Worm (Caenorhabditis elegans) whole organism, L2 larva: ENCODE results near the gene Y50D4A.4.
A peak's percentile ranks its signal among the peaks of the same experiment; 100 is the strongest.

ENCODE experiments used
- C34F6.9 ChIP-seq: fragments of 150-350 bp; optimal IDR thresholded peaks from 2 replicates; lab custom pipeline; 2014; ENCODE audit warnings: missing biosample characterization, missing genetic modification characterization
- F13H6.1 ChIP-seq: sonication (generic microtip); optimal IDR thresholded peaks from 2 replicates; lab custom pipeline; 2016; ENCODE audit warnings: missing genetic modification characterization, missing compliant biosample characterization
- R02D3.7 ChIP-seq: fragments of 150-350 bp; optimal IDR thresholded peaks from 2 replicates; lab custom pipeline; 2014; ENCODE audit warnings: missing biosample characterization, missing genetic modification characterization
- Y55F3AM.14 ChIP-seq: fragments of 200-800 bp; sonication (Bioruptor generic); optimal IDR thresholded peaks from 2 replicates; lab custom pipeline; 2018; ENCODE audit warnings: mild to moderate bottlenecking, missing genetic modification characterization, missing compliant biosample characterization
- ZK546.5 ChIP-seq: sonication (generic microtip); optimal IDR thresholded peaks from 2 replicates; lab custom pipeline; 2017; ENCODE audit warnings: missing biosample characterization, missing genetic modification characterization
- alr-1 ChIP-seq: fragments of 150-350 bp; optimal IDR thresholded peaks from 2 replicates; lab custom pipeline; 2014; ENCODE audit warnings: missing biosample characterization, missing genetic modification characterization
- ama-1 ChIP-seq: fragments of 150-350 bp; optimal IDR thresholded peaks from 2 replicates; lab custom pipeline; 2018; ENCODE audit warnings: inconsistent platforms
- blmp-1 ChIP-seq: sonication (generic microtip); optimal IDR thresholded peaks from 2 replicates; lab custom pipeline; 2017; ENCODE audit warnings: missing genetic modification characterization, mild to moderate bottlenecking, missing compliant biosample characterization, antibody characterized with exemption, moderate library complexity; ENCODE audit not compliant: insufficient read depth
- ceh-16 ChIP-seq: fragments of 150-350 bp; optimal IDR thresholded peaks from 2 replicates; lab custom pipeline; 2014; ENCODE audit warnings: missing biosample characterization, missing genetic modification characterization
- ceh-82 ChIP-seq: fragments of 150-350 bp; optimal IDR thresholded peaks from 2 replicates; lab custom pipeline; 2014; ENCODE audit warnings: missing biosample characterization, missing genetic modification characterization
- crh-2 ChIP-seq: sonication (generic microtip); optimal IDR thresholded peaks from 2 replicates; lab custom pipeline; 2017; ENCODE audit warnings: missing biosample characterization, missing genetic modification characterization
- dmd-4 ChIP-seq: sonication (generic microtip); optimal IDR thresholded peaks from 2 replicates; lab custom pipeline; 2017; ENCODE audit warnings: missing biosample characterization, missing genetic modification characterization
- egl-27 ChIP-seq: sonication (generic microtip); optimal IDR thresholded peaks from 3 replicates; lab custom pipeline; 2017; ENCODE audit warnings: missing biosample characterization, missing genetic modification reagents, missing genetic modification characterization
- elt-3 ChIP-seq: sonication (generic microtip); optimal IDR thresholded peaks from 2 replicates; lab custom pipeline; 2017; ENCODE audit warnings: missing biosample characterization, missing genetic modification characterization
- fos-1 ChIP-seq: fragments of 150-350 bp; optimal IDR thresholded peaks from 2 replicates; lab custom pipeline; 2014; ENCODE audit warnings: missing biosample characterization, missing genetic modification characterization
- gmeb-1 ChIP-seq: fragments of 150-350 bp; optimal IDR thresholded peaks from 2 replicates; lab custom pipeline; 2014; ENCODE audit warnings: missing biosample characterization, missing genetic modification characterization
- lin-11 ChIP-seq: fragments of 150-350 bp; sonication (generic microtip); optimal IDR thresholded peaks from 2 replicates; lab custom pipeline; 2014; ENCODE audit warnings: missing biosample characterization, missing genetic modification characterization, inconsistent platforms, mixed read lengths
- lin-13 ChIP-seq: fragments of 150-350 bp; optimal IDR thresholded peaks from 2 replicates; lab custom pipeline; 2014; ENCODE audit warnings: missing biosample characterization, missing genetic modification reagents, missing genetic modification characterization
- lsy-2 ChIP-seq, 2 experiments: fragments of 150-350 bp in 1 of 2; sonication (generic microtip) in 1 of 2; optimal IDR thresholded peaks; 2 replicates each; lab custom pipeline; 2014 to 2017; ENCODE audit warnings: missing biosample characterization in 2 of 2, missing genetic modification characterization in 2 of 2
- mdl-1 ChIP-seq, 2 experiments: fragments of 150-350 bp in 1 of 2; sonication (generic microtip) in 1 of 2; optimal IDR thresholded peaks; 2 replicates each; lab custom pipeline; 2017; ENCODE audit warnings: missing biosample characterization in 2 of 2, missing genetic modification characterization in 2 of 2
- nhr-10 ChIP-seq: sonication (generic microtip); optimal IDR thresholded peaks from 2 replicates; lab custom pipeline; 2017; ENCODE audit warnings: missing biosample characterization, missing genetic modification characterization
- nhr-11 ChIP-seq: fragments of 150-350 bp; optimal IDR thresholded peaks from 2 replicates; lab custom pipeline; 2014; ENCODE audit warnings: missing biosample characterization, missing genetic modification characterization
- nhr-12 ChIP-seq: fragments of 150-350 bp; optimal IDR thresholded peaks from 2 replicates; lab custom pipeline; 2014; ENCODE audit warnings: missing biosample characterization, missing genetic modification characterization
- nhr-129 ChIP-seq: fragments of 150-350 bp; optimal IDR thresholded peaks from 2 replicates; lab custom pipeline; 2014; ENCODE audit warnings: missing biosample characterization, missing genetic modification characterization
- nhr-21 ChIP-seq: fragments of 150-350 bp; optimal IDR thresholded peaks from 2 replicates; lab custom pipeline; 2014; ENCODE audit warnings: missing biosample characterization, missing genetic modification characterization
- nhr-23 ChIP-seq: fragments of 150-350 bp; optimal IDR thresholded peaks from 2 replicates; lab custom pipeline; 2014; ENCODE audit warnings: missing biosample characterization, missing genetic modification reagents, missing genetic modification characterization
- nhr-237 ChIP-seq: fragments of 150-350 bp; optimal IDR thresholded peaks from 2 replicates; lab custom pipeline; 2014; ENCODE audit warnings: missing biosample characterization, missing genetic modification characterization
- nhr-25 ChIP-seq: fragments of 150-350 bp; sonication (generic microtip); optimal IDR thresholded peaks from 3 replicates; lab custom pipeline; 2014; ENCODE audit warnings: missing biosample characterization, missing genetic modification characterization
- nhr-6 ChIP-seq: fragments of 150-350 bp; optimal IDR thresholded peaks from 2 replicates; lab custom pipeline; 2014; ENCODE audit warnings: missing biosample characterization, missing genetic modification characterization
- nhr-77 ChIP-seq: fragments of 150-350 bp; optimal IDR thresholded peaks from 2 replicates; lab custom pipeline; 2014; ENCODE audit warnings: missing biosample characterization, missing genetic modification characterization
- peb-1 ChIP-seq: fragments of 150-350 bp; optimal IDR thresholded peaks from 2 replicates; lab custom pipeline; 2014; ENCODE audit warnings: missing biosample characterization, missing genetic modification characterization
- sem-4 ChIP-seq: fragments of 150-350 bp; optimal IDR thresholded peaks from 2 replicates; lab custom pipeline; 2014; ENCODE audit warnings: missing biosample characterization, missing genetic modification reagents, missing genetic modification characterization
- skn-1 ChIP-seq: sonication (generic microtip); optimal IDR thresholded peaks from 2 replicates; lab custom pipeline; 2017; ENCODE audit warnings: missing biosample characterization, missing genetic modification characterization
- sma-3 ChIP-seq: sonication (generic microtip); optimal IDR thresholded peaks from 2 replicates; lab custom pipeline; 2016; ENCODE audit warnings: missing genetic modification reagents, missing genetic modification characterization, missing compliant biosample characterization
- sma-9 ChIP-seq, 2 experiments: fragments of 150-350 bp in 1 of 2; sonication (generic microtip) in 1 of 2; optimal IDR thresholded peaks; 2 replicates each; lab custom pipeline; 2014 to 2016; ENCODE audit warnings: missing genetic modification characterization in 2 of 2, mild to moderate bottlenecking in 1 of 2, missing biosample characterization in 1 of 2, missing compliant biosample characterization in 1 of 2, missing genetic modification reagents in 1 of 2, moderate library complexity in 1 of 2
- snpc-4 ChIP-seq: fragments of 150-350 bp; optimal IDR thresholded peaks from 2 replicates; lab custom pipeline; 2014; ENCODE audit warnings: missing biosample characterization, missing genetic modification characterization
- unc-55 ChIP-seq: fragments of 150-350 bp; sonication (generic microtip); optimal IDR thresholded peaks from 3 replicates; lab custom pipeline; 2014; ENCODE audit warnings: missing biosample characterization, missing genetic modification reagents, missing genetic modification characterization
- unc-62 ChIP-seq: fragments of 150-350 bp; optimal IDR thresholded peaks from 2 replicates; lab custom pipeline; 2014; ENCODE audit warnings: missing biosample characterization, missing genetic modification reagents, missing genetic modification characterization
- zag-1 ChIP-seq: fragments of 150-350 bp; optimal IDR thresholded peaks from 2 replicates; lab custom pipeline; 2014; ENCODE audit warnings: missing biosample characterization, missing genetic modification characterization
- ztf-11 ChIP-seq: sonication (generic microtip); optimal IDR thresholded peaks from 2 replicates; lab custom pipeline; 2017; ENCODE audit warnings: missing biosample characterization, missing genetic modification characterization
- ztf-4 ChIP-seq: fragments of 150-350 bp; optimal IDR thresholded peaks from 2 replicates; lab custom pipeline; 2014; ENCODE audit warnings: missing biosample characterization, missing genetic modification characterization

Y50D4A.4 gene

ce11 chrV:1157443-1157842 lies 38.5 kb downstream of the Y50D4A.4 start:
- TF ChIP-seq ceh-16 (tag; lab: Kevin White, UChicago) (no peak), C34F6.9 (tag; lab: Kevin White, UChicago) (no peak), R02D3.7 (tag; lab: Kevin White, UChicago) (no peak), peb-1 (tag; lab: Kevin White, UChicago) (no peak), nhr-77 (tag; lab: Kevin White, UChicago) (peak; percentile 0), nhr-23 (tag; lab: Kevin White, UChicago) (no peak), zag-1 (tag; lab: Kevin White, UChicago) (no peak), nhr-25 (no peak), sma-9 (GFP tag; optimal IDR thresholded peaks at IDR 0.05; lab: Kevin White, UChicago) (no peak), sma-9 (tag; optimal IDR thresholded peaks at IDR 0.05; lab: Kevin White, UChicago) (no peak), Y55F3AM.14 (peak; percentile 62), egl-27 (tag; lab: Kevin White, UChicago) (no peak), nhr-11 (tag; lab: Kevin White, UChicago) (no peak), ztf-11 (no peak), ceh-82 (tag; lab: Kevin White, UChicago) (no peak), nhr-237 (tag; lab: Kevin White, UChicago) (no peak), ZK546.5 (tag; lab: Kevin White, UChicago) (no peak)

- TF ChIP-seq mdl-1 (tag; optimal IDR thresholded peaks at IDR 0.05; lab: Kevin White, UChicago) (no peak), unc-55 (GFP tag; lab: Kevin White, UChicago) (no peak), sma-3 (no peak), nhr-77 (tag; lab: Kevin White, UChicago) (no peak), ZK546.5 (tag; lab: Kevin White, UChicago) (no peak), fos-1 (no peak), lsy-2 (tag; optimal IDR thresholded peaks at IDR 0.05; lab: Kevin White, UChicago) (no peak), nhr-25 (no peak), nhr-6 (tag; lab: Kevin White, UChicago) (no peak), dmd-4 (tag; lab: Kevin White, UChicago) (no peak), blmp-1 (tag; lab: Kevin White, UChicago) (no peak), ztf-4 (no peak), nhr-11 (tag; lab: Kevin White, UChicago) (no peak), alr-1 (tag; lab: Kevin White, UChicago) (no peak), ama-1 (lab: Kevin White, UChicago) (no peak), unc-62 (GFP tag; lab: Kevin White, UChicago) (no peak), nhr-129 (tag; lab: Kevin White, UChicago) (no peak), peb-1 (tag; lab: Kevin White, UChicago) (no peak)
Measured at ce11 chrV:1156431-1156830, 39.5 kb downstream of the Y50D4A.4 start.

ce11 chrV:1155914-1156313 lies 40.0 kb downstream of the Y50D4A.4 start, which contains the start of gene cmd-1:
cmd-1 (plus strand) TSS chrV:1156271.
- TF ChIP-seq nhr-12 (no peak), nhr-21 (tag; lab: Kevin White, UChicago) (peak; percentile 42), fos-1 (peak; percentile 81), gmeb-1 (tag; lab: Kevin White, UChicago) (peak; percentile 30), crh-2 (peak; percentile 15), snpc-4 (tag; lab: Kevin White, UChicago) (no peak), lin-13 (peak; percentile 45), sma-3 (peak; percentile 56)

- TF ChIP-seq nhr-10 (no peak), R02D3.7 (tag; lab: Kevin White, UChicago) (no peak), nhr-21 (tag; lab: Kevin White, UChicago) (peak; percentile 40), sma-3 (peak; percentile 44), F13H6.1 (tag; lab: Kevin White, UChicago) (peak; percentile 26), ceh-16 (tag; lab: Kevin White, UChicago) (no peak), sma-9 (GFP tag; optimal IDR thresholded peaks at IDR 0.05; lab: Kevin White, UChicago) (peak; percentile 25), sma-9 (tag; optimal IDR thresholded peaks at IDR 0.05; lab: Kevin White, UChicago) (no peak), nhr-129 (tag; lab: Kevin White, UChicago) (no peak), ztf-4 (peak; percentile 24), skn-1 (no peak), lin-11 (tag; lab: Kevin White, UChicago) (no peak), elt-3 (tag; lab: Kevin White, UChicago) (no peak), nhr-23 (tag; lab: Kevin White, UChicago) (no peak), sem-4 (no peak), blmp-1 (tag; lab: Kevin White, UChicago) (peak; percentile 2), ama-1 (lab: Kevin White, UChicago) (peak; percentile 36), fos-1 (no peak), nhr-77 (tag; lab: Kevin White, UChicago) (no peak), Y55F3AM.14 (peak; percentile 81), nhr-25 (peak; percentile 38), mdl-1 (tag; optimal IDR thresholded peaks at IDR 0.05; lab: Kevin White, UChicago) (no peak)
Measured at ce11 chrV:1154472-1155278, 41.3 kb downstream of the Y50D4A.4 start.
